Worm (Caenorhabditis elegans) whole organism, early embryonic: ENCODE data around the gene T02G5.7.

Source experiments
- B0310.2 ChIP-seq: sonication (generic microtip); optimal IDR thresholded peaks from 2 replicates; lab custom pipeline; 2016; ENCODE audit warnings: mild to moderate bottlenecking, missing genetic modification characterization, missing compliant biosample characterization
- F13C5.2 ChIP-seq: sonication (generic microtip); optimal IDR thresholded peaks from 2 replicates; lab custom pipeline; 2017; ENCODE audit warnings: mild to moderate bottlenecking, missing genetic modification characterization, inconsistent platforms, missing compliant biosample characterization
- aly-1 ChIP-seq: sonication (generic microtip); optimal IDR thresholded peaks from 2 replicates; lab custom pipeline; 2016; ENCODE audit warnings: missing genetic modification characterization, missing compliant biosample characterization
- ama-1 ChIP-seq: fragments of 150-350 bp; optimal IDR thresholded peaks from 2 replicates; lab custom pipeline; 2014
- ceh-13 ChIP-seq: fragments of 200-800 bp; sonication (Bioruptor generic); optimal IDR thresholded peaks from 2 replicates; lab custom pipeline; 2018; ENCODE audit warnings: mild to moderate bottlenecking, missing genetic modification characterization, missing compliant biosample characterization
- ceh-36 ChIP-seq: sonication (generic microtip); optimal IDR thresholded peaks from 2 replicates; lab custom pipeline; 2016; ENCODE audit warnings: missing genetic modification characterization, inconsistent platforms, missing compliant biosample characterization
- ets-7 ChIP-seq: sonication (generic microtip); optimal IDR thresholded peaks from 2 replicates; lab custom pipeline; 2016; ENCODE audit warnings: missing genotype, missing genetic modification characterization, missing compliant biosample characterization
- flt-1 ChIP-seq: fragments of 200-800 bp; sonication (Bioruptor generic); IDR thresholded peaks from 2 replicates; pipeline ENCODE4 v1.3.6; 2022; ENCODE audit warnings: missing genetic modification characterization, missing compliant biosample characterization
- hmbx-1 ChIP-seq: sonication (generic microtip); optimal IDR thresholded peaks from 2 replicates; lab custom pipeline; 2016; ENCODE audit warnings: mild to moderate bottlenecking, missing genetic modification characterization, missing compliant biosample characterization
- hmg-4 ChIP-seq: fragments of 200-800 bp; sonication (Bioruptor generic); optimal IDR thresholded peaks from 2 replicates; lab custom pipeline; 2018; ENCODE audit warnings: mild to moderate bottlenecking, missing genetic modification characterization, missing compliant biosample characterization
- hnd-1 ChIP-seq: sonication (generic microtip); optimal IDR thresholded peaks from 2 replicates; lab custom pipeline; 2016; ENCODE audit warnings: missing genetic modification characterization, missing compliant biosample characterization
- pes-1 ChIP-seq: fragments of 200-800 bp; sonication (Bioruptor generic); IDR thresholded peaks from 2 replicates; pipeline ENCODE4 v1.3.6; 2022; ENCODE audit warnings: missing genetic modification reagents, missing genetic modification characterization, missing compliant biosample characterization
- scrt-1 ChIP-seq: fragments of 200-800 bp; sonication (Bioruptor generic); IDR thresholded peaks from 2 replicates; pipeline ENCODE4 v1.3.6; 2022; ENCODE audit warnings: missing genetic modification characterization, missing compliant biosample characterization
- sea-1 ChIP-seq: fragments of 200-800 bp; sonication (Bioruptor generic); conservative IDR thresholded peaks from 2 replicates; pipeline ENCODE4 v1.3.6; 2022; ENCODE audit warnings: missing genetic modification characterization, missing compliant biosample characterization
- tbx-11 ChIP-seq: fragments of 200-800 bp; sonication (Bioruptor generic); IDR thresholded peaks from 2 replicates; pipeline ENCODE4 v1.3.6; 2022; ENCODE audit warnings: missing genetic modification characterization, missing compliant biosample characterization
- tbx-37 ChIP-seq: fragments of 200-800 bp; sonication (Bioruptor generic); conservative IDR thresholded peaks from 2 replicates; pipeline ENCODE4 v1.3.6; 2022; ENCODE audit warnings: missing genetic modification reagents, missing genetic modification characterization, missing compliant biosample characterization
- tra-4 ChIP-seq: sonication (generic microtip); optimal IDR thresholded peaks from 2 replicates; lab custom pipeline; 2017; ENCODE audit warnings: missing genetic modification characterization, missing compliant biosample characterization

The T02G5.7 gene

ce11 chrII:7075564-7076228, at the start of gene T02G5.7:
T02G5.7 (plus strand) TSS chrII:7075614.
- TF ChIP-seq hnd-1 (tag; lab: Kevin White, UChicago), result no peak
- no peak for TF ChIP-seq flt-1
- no peak for TF ChIP-seq pes-1
- no peak for TF ChIP-seq hmg-4 (GFP tag; lab: Kevin White, UChicago)
- TF ChIP-seq tbx-37 (GFP tag; lab: Robert Waterston, UW), result no peak
- TF ChIP-seq ama-1, result no peak
- no peak for TF ChIP-seq ceh-36 (tag; lab: Kevin White, UChicago)
- no peak for TF ChIP-seq F13C5.2 (tag; lab: Kevin White, UChicago)

- no peak for TF ChIP-seq tbx-37 (GFP tag; lab: Robert Waterston, UW)
- TF ChIP-seq tra-4 (tag; lab: Kevin White, UChicago), result no peak
Observed at ce11 chrII:7029524-7029923, 45.9 kb upstream of the T02G5.7 start.

- TF ChIP-seq ceh-36 (tag; lab: Kevin White, UChicago) (no peak), pes-1 (no peak), hmg-4 (GFP tag; lab: Kevin White, UChicago) (no peak), flt-1 (no peak), F13C5.2 (tag; lab: Kevin White, UChicago) (no peak), ets-7 (no peak), ama-1 (no peak), scrt-1 (GFP tag; lab: Robert Waterston, UW) (no peak), aly-1 (tag; lab: Kevin White, UChicago) (no peak), tbx-11 (GFP tag; lab: Robert Waterston, UW) (no peak)
Observed at ce11 chrII:7031137-7031697, 44.2 kb upstream of the T02G5.7 start.

- TF ChIP-seq tbx-11 (GFP tag; lab: Robert Waterston, UW) (no peak), ceh-36 (tag; lab: Kevin White, UChicago) (no peak), ama-1 (no peak)
Observed at ce11 chrII:7037659-7038342, 37.6 kb upstream of the T02G5.7 start, which contains the start of gene cin-4. cin-4 (plus strand) TSS chrII:7038292.

ce11 chrII:7042090-7042489, 33.3 kb upstream of the T02G5.7 start:
- peak; percentile 39 for TF ChIP-seq flt-1
- TF ChIP-seq scrt-1 (GFP tag; lab: Robert Waterston, UW), result 0 out of 2 replicates have a peak, but pooled peaks have one; percentile 45
- TF ChIP-seq sea-1 (GFP tag; lab: Robert Waterston, UW), result 0 out of 2 replicates have a peak, but pooled peaks have one; percentile 27
- TF ChIP-seq pes-1, result peak; percentile 82

- TF ChIP-seq scrt-1 (GFP tag; lab: Robert Waterston, UW) (no peak), hmbx-1 (tag; lab: Kevin White, UChicago) (no peak), B0310.2 (tag; lab: Kevin White, UChicago) (no peak), F13C5.2 (tag; lab: Kevin White, UChicago) (no peak), ceh-13 (no peak), tra-4 (tag; lab: Kevin White, UChicago) (no peak), hnd-1 (tag; lab: Kevin White, UChicago) (no peak), tbx-37 (GFP tag; lab: Robert Waterston, UW) (no peak)
Observed at ce11 chrII:7049470-7049869, 25.9 kb upstream of the T02G5.7 start.

- no peak for TF ChIP-seq ceh-36 (tag; lab: Kevin White, UChicago)
- TF ChIP-seq F13C5.2 (tag; lab: Kevin White, UChicago), result peak; percentile 23
- TF ChIP-seq flt-1, result no peak
Observed at ce11 chrII:7050021-7050722, 25.2 kb upstream of the T02G5.7 start, which contains the start of the genes tcer-1 and ZK1127.5. tcer-1 (minus strand) TSS chrII:7050071. ZK1127.5 (plus strand) TSS chrII:7050672.

- TF ChIP-seq tra-4 (tag; lab: Kevin White, UChicago) (no peak), hnd-1 (tag; lab: Kevin White, UChicago) (no peak), ceh-13 (no peak), pes-1 (no peak), scrt-1 (GFP tag; lab: Robert Waterston, UW) (no peak), ets-7 (no peak), tbx-11 (GFP tag; lab: Robert Waterston, UW) (no peak), hmbx-1 (tag; lab: Kevin White, UChicago) (no peak), hmg-4 (GFP tag; lab: Kevin White, UChicago) (no peak), ama-1 (no peak), sea-1 (GFP tag; lab: Robert Waterston, UW) (no peak), ceh-36 (tag; lab: Kevin White, UChicago) (no peak)
Observed at ce11 chrII:7051778-7052177, 23.6 kb upstream of the T02G5.7 start, which contains the start of gene ZK1127.12. ZK1127.12 (plus strand) TSS chrII:7052078.
